Fruit fly (Drosophila melanogaster) whole organism, wandering third instar larva: Measurements from ENCODE around the gene CG3557.

ENCODE experiments used
- Abd-B ChIP-seq: fragments of >200 bp; optimal IDR thresholded peaks from 2 replicates; lab custom pipeline; 2017; ENCODE audit warnings: missing biosample characterization, missing genetic modification characterization
- CG32264 ChIP-seq: fragments of 200-800 bp; sonication (Bioruptor generic); optimal IDR thresholded peaks from 2 replicates; lab custom pipeline; 2016; ENCODE audit warnings: missing biosample characterization, missing genetic modification characterization
- CG9705 ChIP-seq: fragments of 200-800 bp; sonication (Bioruptor generic); optimal IDR thresholded peaks from 2 replicates; lab custom pipeline; 2018; ENCODE audit warnings: missing biosample characterization, mild to moderate bottlenecking, missing genetic modification characterization
- CrebA ChIP-seq: fragments of 200-800 bp; sonication (Bioruptor generic); optimal IDR thresholded peaks from 2 replicates; lab custom pipeline; 2016; ENCODE audit warnings: missing biosample characterization, mild to moderate bottlenecking, missing genetic modification characterization, borderline replicate concordance
- Dfd ChIP-seq: fragments of >200 bp; optimal IDR thresholded peaks from 2 replicates; lab custom pipeline; 2017; ENCODE audit warnings: missing biosample characterization, missing genetic modification characterization
- Dif ChIP-seq: fragments of 200-275, 200-300 bp; sonication (Bioruptor generic); optimal IDR thresholded peaks from 2 replicates; lab custom pipeline; 2018; ENCODE audit warnings: missing biosample characterization, missing genetic modification characterization; ENCODE audit not compliant: partially characterized antibody
- GATAd ChIP-seq: sonication (Bioruptor generic); optimal IDR thresholded peaks from 2 replicates; lab custom pipeline; 2016; ENCODE audit warnings: missing biosample characterization, missing genetic modification characterization
- HLH106 ChIP-seq: fragments of 200-800 bp; optimal IDR thresholded peaks from 3 replicates; lab custom pipeline; 2019; ENCODE audit warnings: missing biosample characterization, mild to moderate bottlenecking, missing genetic modification characterization, moderate library complexity
- Hnf4 ChIP-seq: fragments of 200-800 bp; sonication (Bioruptor generic); optimal IDR thresholded peaks from 2 replicates; lab custom pipeline; 2016; ENCODE audit warnings: missing biosample characterization, mild to moderate bottlenecking, missing genetic modification characterization
- Hr78 ChIP-seq: fragments of >200 bp; optimal IDR thresholded peaks from 2 replicates; lab custom pipeline; 2017; ENCODE audit warnings: missing biosample characterization, missing genetic modification characterization
- Hr83 ChIP-seq: fragments of 200-300 bp; sonication (Bioruptor generic); optimal IDR thresholded peaks from 2 replicates; lab custom pipeline; 2016; ENCODE audit warnings: missing biosample characterization, mild to moderate bottlenecking, missing genetic modification characterization, moderate library complexity; ENCODE audit not compliant: poor library complexity, severe bottlenecking
- Jra ChIP-seq: sonication (Bioruptor generic); optimal IDR thresholded peaks from 2 replicates; lab custom pipeline; 2016; ENCODE audit warnings: missing biosample characterization, missing genetic modification characterization
- Mio ChIP-seq: sonication (Bioruptor generic); optimal IDR thresholded peaks from 2 replicates; lab custom pipeline; 2016; ENCODE audit warnings: missing biosample characterization, missing genetic modification characterization
- Myc ChIP-seq: fragments of >200 bp; optimal IDR thresholded peaks from 2 replicates; lab custom pipeline; 2017
- N ChIP-seq: fragments of >200 bp; optimal IDR thresholded peaks from 2 replicates; lab custom pipeline; 2018; ENCODE audit warnings: missing biosample characterization, missing external identifiers, missing genetic modification characterization
- OdsH ChIP-seq: fragments of 200-800 bp; sonication (Bioruptor generic); optimal IDR thresholded peaks from 2 replicates; lab custom pipeline; 2016; ENCODE audit warnings: missing biosample characterization, mild to moderate bottlenecking, missing genetic modification characterization
- Rel ChIP-seq, 2 experiments: fragments of 200-800 bp; sonication (Bioruptor generic) in 1 of 2; optimal IDR thresholded peaks; 2 replicates in 1 of 2; 3 replicates in 1 of 2; lab custom pipeline; 2016 to 2019; ENCODE audit warnings: mild to moderate bottlenecking in 2 of 2, missing biosample characterization in 2 of 2, missing genetic modification characterization in 2 of 2, moderate library complexity in 1 of 2
- Sp1 ChIP-seq: fragments of 200-800 bp; sonication (Bioruptor generic); optimal IDR thresholded peaks from 3 replicates; lab custom pipeline; 2019; ENCODE audit warnings: missing biosample characterization, mild to moderate bottlenecking, missing genetic modification characterization, moderate library complexity
- Vsx2 ChIP-seq: fragments of 200-300, 225-300 bp; sonication (Bioruptor generic); optimal IDR thresholded peaks from 2 replicates; lab custom pipeline; 2018; ENCODE audit warnings: missing biosample characterization, missing genetic modification characterization; ENCODE audit not compliant: partially characterized antibody
- br ChIP-seq: fragments of 200-800 bp; sonication (Bioruptor generic); optimal IDR thresholded peaks from 2 replicates; lab custom pipeline; 2016; ENCODE audit warnings: missing biosample characterization, missing genetic modification characterization
- brk ChIP-seq: fragments of 200-800 bp; sonication (Bioruptor generic); optimal IDR thresholded peaks from 2 replicates; lab custom pipeline; 2016; ENCODE audit warnings: missing biosample characterization, mild to moderate bottlenecking, missing genetic modification characterization
- dl ChIP-seq, 2 experiments: fragments of 175-275, 200-275 bp in 1 of 2; fragments of 200-275 bp in 1 of 2; sonication (Bioruptor generic); optimal IDR thresholded peaks; lab custom pipeline; 2018; ENCODE audit warnings: mild to moderate bottlenecking in 2 of 2, missing biosample characterization in 2 of 2, missing genetic modification characterization in 2 of 2, moderate library complexity in 2 of 2; ENCODE audit not compliant: partially characterized antibody in 2 of 2, insufficient read depth in 1 of 2
- dmrt93B ChIP-seq: fragments of 200-800 bp; sonication (Bioruptor generic); optimal IDR thresholded peaks from 2 replicates; lab custom pipeline; 2018; ENCODE audit warnings: missing biosample characterization, mild to moderate bottlenecking, missing genetic modification characterization
- dsf ChIP-seq: sonication (Bioruptor generic); optimal IDR thresholded peaks from 2 replicates; lab custom pipeline; 2016; ENCODE audit warnings: missing biosample characterization, missing genetic modification characterization, borderline replicate concordance
- ey ChIP-seq: fragments of 200-800 bp; sonication (Bioruptor generic); optimal IDR thresholded peaks from 2 replicates; lab custom pipeline; 2016; ENCODE audit warnings: missing biosample characterization, missing genetic modification characterization
- foxo ChIP-seq, 2 experiments: fragments of 200-800 bp; sonication (Bioruptor generic); optimal IDR thresholded peaks; 2 replicates in 1 of 2; 3 replicates in 1 of 2; lab custom pipeline; 2016 to 2017; ENCODE audit warnings: missing biosample characterization in 2 of 2, missing genetic modification characterization in 2 of 2
- fru ChIP-seq: fragments of 200-800 bp; sonication (Bioruptor generic); optimal IDR thresholded peaks from 3 replicates; lab custom pipeline; 2016; ENCODE audit warnings: missing biosample characterization, mild to moderate bottlenecking, missing genetic modification characterization
- h ChIP-seq: fragments of 200-800 bp; sonication (Bioruptor generic); optimal IDR thresholded peaks from 3 replicates; lab custom pipeline; 2016; ENCODE audit warnings: missing biosample characterization, mild to moderate bottlenecking, missing genetic modification characterization
- jim ChIP-seq: fragments of 175-275, 200-325 bp; sonication (Bioruptor generic); optimal IDR thresholded peaks from 2 replicates; lab custom pipeline; 2016; ENCODE audit warnings: missing biosample characterization, mild to moderate bottlenecking, missing genetic modification characterization
- lola ChIP-seq: fragments of >200 bp; optimal IDR thresholded peaks from 2 replicates; lab custom pipeline; 2017; ENCODE audit warnings: missing biosample characterization, missing genetic modification characterization
- pan ChIP-seq: fragments of >200 bp; optimal IDR thresholded peaks from 2 replicates; lab custom pipeline; 2017
- psq ChIP-seq: fragments of 200-800 bp; sonication (Bioruptor generic); optimal IDR thresholded peaks from 3 replicates; lab custom pipeline; 2017; ENCODE audit warnings: missing biosample characterization, mild to moderate bottlenecking, missing genetic modification characterization, moderate library complexity
- rgr ChIP-seq: fragments of 200-800 bp; sonication (Bioruptor generic); optimal IDR thresholded peaks from 3 replicates; lab custom pipeline; 2016; ENCODE audit warnings: missing biosample characterization, mild to moderate bottlenecking, missing genetic modification characterization
- sage ChIP-seq: fragments of 200-800 bp; sonication (Bioruptor generic); optimal IDR thresholded peaks from 2 replicates; lab custom pipeline; 2016; ENCODE audit warnings: missing biosample characterization, mild to moderate bottlenecking, missing genetic modification characterization
- sv ChIP-seq: fragments of 200-800 bp; sonication (Bioruptor generic); optimal IDR thresholded peaks from 3 replicates; lab custom pipeline; 2016; ENCODE audit warnings: missing biosample characterization, missing genetic modification characterization
- tai ChIP-seq: sonication (Bioruptor generic); optimal IDR thresholded peaks from 2 replicates; lab custom pipeline; 2016; ENCODE audit warnings: missing biosample characterization, missing genetic modification characterization
- usp ChIP-seq: fragments of >200 bp; optimal IDR thresholded peaks from 2 replicates; lab custom pipeline; 2017; ENCODE audit warnings: missing biosample characterization, missing genetic modification characterization
- woc ChIP-seq: sonication (Bioruptor generic); optimal IDR thresholded peaks from 2 replicates; lab custom pipeline; 2016; ENCODE audit warnings: missing biosample characterization, mild to moderate bottlenecking, missing genetic modification characterization

CG3557 gene

dm6 chr2L:2373818-2374746, 11.5 kb downstream of the CG3557 start, which contains the start of the genes CG3609 and CG15390:
TSS of gene CG3609 (minus strand) at chr2L:2374627.
TSS of gene CG15390 (plus strand) at chr2L:2374713.
- TF ChIP-seq sv (GFP tag; lab: Kevin White, UChicago) (peak; percentile 83), woc (GFP tag; lab: Kevin White, UChicago) (peak; percentile 95), CG9705 (GFP tag; lab: Kevin White, UChicago) (peak; percentile 49), OdsH (GFP tag; lab: Kevin White, UChicago) (peak; percentile 86), Dfd (GFP tag; lab: Kevin White, UChicago) (no peak), rgr (GFP tag; lab: Kevin White, UChicago) (peak; percentile 90), CrebA (GFP tag; lab: Kevin White, UChicago) (no peak), tai (no peak), dmrt93B (GFP tag; lab: Kevin White, UChicago) (peak; percentile 34), dl (GFP tag; optimal IDR thresholded peaks at IDR 0.05; lab: Kevin White, UChicago; ENCODE audit: insufficient read depth in 1 of 2, partially characterized antibody in 2 of 2) (no peak), psq (GFP tag; lab: Kevin White, UChicago) (peak; percentile 71), Hnf4 (GFP tag; lab: Kevin White, UChicago) (peak; percentile 94), usp (no peak), GATAd (GFP tag; lab: Kevin White, UChicago) (peak; percentile 40), Hr78 (GFP tag; lab: Kevin White, UChicago) (no peak), Jra (GFP tag; lab: Kevin White, UChicago) (peak; percentile 88), sage (GFP tag; lab: Kevin White, UChicago) (peak; percentile 80), Mio (GFP tag; lab: Kevin White, UChicago) (peak; percentile 62), HLH106 (tag; lab: Kevin White, UChicago) (peak; percentile 76), Vsx2 (GFP tag; lab: Kevin White, UChicago) (no peak), br (GFP tag; lab: Kevin White, UChicago) (peak; percentile 93), Dif (GFP tag; lab: Kevin White, UChicago) (no peak), CG32264 (GFP tag; lab: Kevin White, UChicago) (peak; percentile 51), h (GFP tag; lab: Kevin White, UChicago) (peak; percentile 91), lola (GFP tag; lab: Kevin White, UChicago) (no peak), ey (GFP tag; lab: Kevin White, UChicago) (peak; percentile 89), fru (GFP tag; lab: Kevin White, UChicago) (peak; percentile 84), Sp1 (peak; percentile 78), Abd-B (GFP tag; lab: Kevin White, UChicago) (no peak), pan (no peak), brk (GFP tag; lab: Kevin White, UChicago) (peak; percentile 59), Hr83 (GFP tag; lab: Kevin White, UChicago) (peak; percentile 98), foxo (GFP tag; optimal IDR thresholded peaks at IDR 0.05; lab: Kevin White, UChicago) (peak; percentile 42 to 95), Myc (lab: Kevin White, UChicago) (peak; percentile 14), dsf (peak; percentile 66), N (GFP tag; lab: Kevin White, UChicago) (no peak), Rel (GFP tag; optimal IDR thresholded peaks at IDR 0.05; lab: Kevin White, UChicago) (peak; percentile 37), Rel (tag; optimal IDR thresholded peaks at IDR 0.05; lab: Kevin White, UChicago) (peak; percentile 61), jim (GFP tag; lab: Kevin White, UChicago) (peak; percentile 77)

DNA sequence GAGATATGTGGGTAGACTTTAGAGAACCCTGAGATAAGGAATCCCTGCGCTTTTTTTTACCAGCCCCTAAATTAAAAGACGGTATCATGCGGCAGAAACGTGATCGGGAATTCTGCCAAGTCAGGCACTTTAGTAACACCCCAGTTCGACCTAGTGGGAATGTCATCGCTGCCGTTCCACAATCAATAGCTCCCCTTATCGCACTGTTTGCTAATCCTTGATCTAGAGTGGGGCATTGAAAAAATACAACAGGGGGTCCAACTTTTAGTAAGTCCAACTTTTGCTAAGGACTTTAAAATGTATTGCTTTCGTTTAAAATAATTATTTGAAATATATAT, 13.5 kb downstream of the CG3557 start:
- TF ChIP-seq ey (GFP tag; lab: Kevin White, UChicago) = no peak
- no peak for TF ChIP-seq lola (GFP tag; lab: Kevin White, UChicago)
- no peak for TF ChIP-seq Myc (lab: Kevin White, UChicago)
- TF ChIP-seq sage (GFP tag; lab: Kevin White, UChicago) = no peak
- no peak for TF ChIP-seq pan
- no peak for TF ChIP-seq Abd-B (GFP tag; lab: Kevin White, UChicago)
- no peak for TF ChIP-seq Hnf4 (GFP tag; lab: Kevin White, UChicago)
- TF ChIP-seq OdsH (GFP tag; lab: Kevin White, UChicago) = no peak
- no peak for TF ChIP-seq CG9705 (GFP tag; lab: Kevin White, UChicago)
- no peak for TF ChIP-seq Dfd (GFP tag; lab: Kevin White, UChicago)
- TF ChIP-seq GATAd (GFP tag; lab: Kevin White, UChicago) = no peak
- TF ChIP-seq Vsx2 (GFP tag; lab: Kevin White, UChicago) = no peak
- TF ChIP-seq foxo (GFP tag; optimal IDR thresholded peaks at IDR 0.05; lab: Kevin White, UChicago) = no peak
- no peak for TF ChIP-seq Rel (GFP tag; optimal IDR thresholded peaks at IDR 0.05; lab: Kevin White, UChicago)
- TF ChIP-seq Rel (tag; optimal IDR thresholded peaks at IDR 0.05; lab: Kevin White, UChicago) = no peak
- no peak for TF ChIP-seq h (GFP tag; lab: Kevin White, UChicago)
